Worm (Caenorhabditis elegans): ENCODE data around the gene jud-4.

The jud-4 gene

ce11 chrX:15302863-15303262, 18.9 kb downstream of the jud-4 start, which contains the start of gene ser-2:
Gene ser-2, minus strand, starts transcription at chrX:15302963.
- no peak for TF ChIP-seq tbx-11 (GFP tag; IDR thresholded peaks at IDR 0.05)
- no peak for TF ChIP-seq scrt-1 (GFP tag; IDR thresholded peaks at IDR 0.05)
- TF ChIP-seq B0310.2 (tag; optimal IDR thresholded peaks at IDR 0.05) = no peak
- TF ChIP-seq F13C5.2 (tag; optimal IDR thresholded peaks at IDR 0.05) = no peak
- no peak for TF ChIP-seq flt-1 (GFP tag; IDR thresholded peaks at IDR 0.05)
- no peak for TF ChIP-seq tbx-37 (GFP tag; conservative IDR thresholded peaks at IDR 0.05)
- no peak for TF ChIP-seq hmg-4 (GFP tag; optimal IDR thresholded peaks at IDR 0.05)
- TF ChIP-seq ceh-36 (tag; optimal IDR thresholded peaks at IDR 0.05) = no peak
- TF ChIP-seq aly-1 (tag; optimal IDR thresholded peaks at IDR 0.05) = no peak

DNA sequence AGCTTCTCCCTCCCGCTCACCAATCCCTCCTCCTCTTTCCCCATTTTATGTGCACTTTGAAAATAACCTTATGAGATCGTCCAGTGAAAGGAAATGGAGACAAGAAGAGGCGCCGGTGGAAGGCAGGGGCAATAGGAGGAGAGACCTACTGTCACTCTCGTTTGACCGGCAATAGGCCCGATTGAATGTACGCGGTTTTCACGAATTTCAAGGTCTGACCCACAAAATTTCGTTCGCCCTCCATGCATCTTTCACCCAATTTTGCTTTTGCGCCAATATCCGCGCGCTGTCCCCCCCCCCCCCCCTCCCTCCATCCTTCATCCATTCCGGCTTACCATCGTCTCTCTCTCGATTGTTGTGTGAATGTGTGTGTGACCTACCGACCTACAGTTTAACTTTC, 23.8 kb downstream of the jud-4 start:
- no peak for TF ChIP-seq F13C5.2 (tag; optimal IDR thresholded peaks at IDR 0.05)
- TF ChIP-seq hmg-4 (GFP tag; optimal IDR thresholded peaks at IDR 0.05) = peak; percentile 3

DNA sequence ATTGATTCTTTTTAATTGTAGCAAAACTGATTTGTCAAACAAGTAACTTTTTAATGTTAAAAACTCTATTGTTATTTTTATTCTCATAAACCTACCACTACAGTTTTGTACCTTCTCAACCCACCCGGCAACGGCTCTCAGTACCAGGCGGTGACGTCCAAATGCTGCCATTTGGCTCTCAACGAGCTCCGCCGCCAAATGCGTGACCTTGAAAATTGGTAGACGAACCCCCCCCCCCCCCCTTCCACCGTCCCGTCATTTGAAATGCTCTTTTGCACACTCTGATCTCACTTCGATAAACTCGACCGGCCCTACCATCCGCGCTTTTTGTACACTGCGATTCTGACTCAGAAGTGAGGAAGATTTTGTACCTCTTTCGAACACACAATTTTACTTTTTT, 24.8 kb downstream of the jud-4 start:
- TF ChIP-seq pes-1 (GFP tag; IDR thresholded peaks at IDR 0.05) (no peak), scrt-1 (GFP tag; IDR thresholded peaks at IDR 0.05) (no peak), hnd-1 (tag; optimal IDR thresholded peaks at IDR 0.05) (no peak), ceh-13 (GFP tag; optimal IDR thresholded peaks at IDR 0.05) (no peak), tra-4 (tag; optimal IDR thresholded peaks at IDR 0.05) (no peak), hmg-4 (GFP tag; optimal IDR thresholded peaks at IDR 0.05) (no peak), flt-1 (GFP tag; IDR thresholded peaks at IDR 0.05) (no peak), ceh-36 (tag; optimal IDR thresholded peaks at IDR 0.05) (no peak), sea-1 (GFP tag; conservative IDR thresholded peaks at IDR 0.05) (no peak), B0310.2 (tag; optimal IDR thresholded peaks at IDR 0.05) (no peak)

- TF ChIP-seq ama-1 (optimal IDR thresholded peaks at IDR 0.05) (no peak), F13C5.2 (tag; optimal IDR thresholded peaks at IDR 0.05) (no peak), tbx-37 (GFP tag; conservative IDR thresholded peaks at IDR 0.05) (no peak), aly-1 (tag; optimal IDR thresholded peaks at IDR 0.05) (no peak), scrt-1 (GFP tag; IDR thresholded peaks at IDR 0.05) (no peak), pes-1 (GFP tag; IDR thresholded peaks at IDR 0.05) (no peak), hmbx-1 (tag; optimal IDR thresholded peaks at IDR 0.05) (no peak), tra-4 (tag; optimal IDR thresholded peaks at IDR 0.05) (no peak), tbx-11 (GFP tag; IDR thresholded peaks at IDR 0.05) (no peak), hmg-4 (GFP tag; optimal IDR thresholded peaks at IDR 0.05) (no peak), flt-1 (GFP tag; IDR thresholded peaks at IDR 0.05) (no peak)
These were observed 25.2 kb downstream of the jud-4 start, which contains the start of gene nhr-91 for ce11 chrX:15309138-15309537. Gene nhr-91, plus strand, starts transcription at chrX:15309369.

DNA sequence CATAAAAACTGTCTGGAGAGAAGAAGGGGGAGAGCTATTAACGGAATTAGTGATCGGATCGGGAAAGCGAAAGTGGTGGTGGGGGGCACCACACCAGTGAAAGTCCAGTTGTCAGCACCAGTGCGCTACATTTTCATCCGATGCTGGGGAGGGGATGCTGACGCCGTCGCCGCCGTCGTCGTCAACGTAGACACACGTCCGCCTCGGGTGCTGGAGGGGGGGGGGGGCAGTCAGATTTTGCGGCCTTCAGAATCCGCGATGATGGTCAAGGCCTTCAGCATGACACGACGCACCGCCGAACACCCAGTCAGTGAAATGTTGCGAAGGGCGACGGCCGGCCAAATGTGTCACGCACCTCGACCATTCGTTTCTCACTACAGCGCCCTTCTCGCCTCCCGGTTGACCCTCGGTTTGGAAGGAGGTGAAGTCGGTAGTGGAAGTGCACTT, 26.4 kb downstream of the jud-4 start:
- TF ChIP-seq tbx-11 (GFP tag; IDR thresholded peaks at IDR 0.05) = no peak
- TF ChIP-seq hmg-4 (GFP tag; optimal IDR thresholded peaks at IDR 0.05) = peak; percentile 19
- TF ChIP-seq hmbx-1 (tag; optimal IDR thresholded peaks at IDR 0.05) = no peak

- TF ChIP-seq tbx-11 (GFP tag; IDR thresholded peaks at IDR 0.05) (no peak), ceh-13 (GFP tag; optimal IDR thresholded peaks at IDR 0.05) (no peak), B0310.2 (tag; optimal IDR thresholded peaks at IDR 0.05) (no peak), tra-4 (tag; optimal IDR thresholded peaks at IDR 0.05) (no peak)
These were observed 27.1 kb downstream of the jud-4 start for ce11 chrX:15310986-15311385.

DNA sequence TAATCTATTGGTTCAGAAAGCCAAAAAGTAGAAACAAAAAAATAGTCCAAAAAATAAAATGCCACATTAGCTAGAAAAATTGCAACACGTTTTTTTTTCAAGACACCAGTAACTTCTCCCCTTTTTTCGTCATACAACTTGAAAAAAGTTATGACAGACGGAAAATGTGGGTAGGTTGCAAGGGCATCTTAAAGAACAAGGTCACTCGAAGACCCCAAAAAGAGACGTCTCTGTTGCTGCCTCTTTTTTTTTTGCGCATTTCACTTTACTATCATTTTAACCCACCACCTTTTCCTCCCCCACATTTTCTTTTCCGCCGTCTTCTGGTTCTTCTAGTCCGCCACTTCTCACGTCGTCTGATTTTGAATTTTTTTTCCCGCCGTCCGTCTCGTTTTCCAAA, 28.2 kb downstream of the jud-4 start:
- TF ChIP-seq pes-1 (GFP tag; IDR thresholded peaks at IDR 0.05) (no peak), F13C5.2 (tag; optimal IDR thresholded peaks at IDR 0.05) (no peak), B0310.2 (tag; optimal IDR thresholded peaks at IDR 0.05) (no peak), ceh-36 (tag; optimal IDR thresholded peaks at IDR 0.05) (no peak)

- TF ChIP-seq aly-1 (tag; optimal IDR thresholded peaks at IDR 0.05) (no peak), sea-1 (GFP tag; conservative IDR thresholded peaks at IDR 0.05) (no peak), ceh-13 (GFP tag; optimal IDR thresholded peaks at IDR 0.05) (no peak), hnd-1 (tag; optimal IDR thresholded peaks at IDR 0.05) (no peak), ets-7 (tag; optimal IDR thresholded peaks at IDR 0.05) (no peak), tra-4 (tag; optimal IDR thresholded peaks at IDR 0.05) (no peak)
These were observed 28.8 kb downstream of the jud-4 start for ce11 chrX:15312681-15313080.

ce11 chrX:15317146-15317545, 33.2 kb downstream of the jud-4 start, which contains the start of gene glb-28:
Gene glb-28, minus strand, starts transcription at chrX:15317246.
- TF ChIP-seq aly-1 (tag; optimal IDR thresholded peaks at IDR 0.05) = no peak
- no peak for TF ChIP-seq ceh-13 (GFP tag; optimal IDR thresholded peaks at IDR 0.05)
- TF ChIP-seq hmg-4 (GFP tag; optimal IDR thresholded peaks at IDR 0.05) = no peak
- TF ChIP-seq tbx-11 (GFP tag; IDR thresholded peaks at IDR 0.05) = no peak
- no peak for TF ChIP-seq hnd-1 (tag; optimal IDR thresholded peaks at IDR 0.05)
- TF ChIP-seq ama-1 (optimal IDR thresholded peaks at IDR 0.05) = no peak
- TF ChIP-seq ceh-36 (tag; optimal IDR thresholded peaks at IDR 0.05) = no peak
- no peak for TF ChIP-seq scrt-1 (GFP tag; IDR thresholded peaks at IDR 0.05)
- TF ChIP-seq tra-4 (tag; optimal IDR thresholded peaks at IDR 0.05) = no peak
- TF ChIP-seq B0310.2 (tag; optimal IDR thresholded peaks at IDR 0.05) = no peak
- no peak for TF ChIP-seq ets-7 (tag; optimal IDR thresholded peaks at IDR 0.05)
- no peak for TF ChIP-seq tbx-37 (GFP tag; conservative IDR thresholded peaks at IDR 0.05)
- no peak for TF ChIP-seq hmbx-1 (tag; optimal IDR thresholded peaks at IDR 0.05)
- no peak for TF ChIP-seq pes-1 (GFP tag; IDR thresholded peaks at IDR 0.05)
- TF ChIP-seq flt-1 (GFP tag; IDR thresholded peaks at IDR 0.05) = no peak
- TF ChIP-seq F13C5.2 (tag; optimal IDR thresholded peaks at IDR 0.05) = no peak
- TF ChIP-seq sea-1 (GFP tag; conservative IDR thresholded peaks at IDR 0.05) = no peak
